Worm (Caenorhabditis elegans) whole organism, L2 larva: ENCODE results near the gene T21B10.3.

Experiments
- R02D3.7 ChIP-seq: fragments of 150-350 bp; optimal IDR thresholded peaks from 2 replicates; lab custom pipeline; 2014; ENCODE audit warnings: missing biosample characterization, missing genetic modification characterization
- ceh-82 ChIP-seq: fragments of 150-350 bp; optimal IDR thresholded peaks from 2 replicates; lab custom pipeline; 2014; ENCODE audit warnings: missing biosample characterization, missing genetic modification characterization
- elt-3 ChIP-seq: sonication (generic microtip); optimal IDR thresholded peaks from 2 replicates; lab custom pipeline; 2017; ENCODE audit warnings: missing biosample characterization, missing genetic modification characterization

DNA sequence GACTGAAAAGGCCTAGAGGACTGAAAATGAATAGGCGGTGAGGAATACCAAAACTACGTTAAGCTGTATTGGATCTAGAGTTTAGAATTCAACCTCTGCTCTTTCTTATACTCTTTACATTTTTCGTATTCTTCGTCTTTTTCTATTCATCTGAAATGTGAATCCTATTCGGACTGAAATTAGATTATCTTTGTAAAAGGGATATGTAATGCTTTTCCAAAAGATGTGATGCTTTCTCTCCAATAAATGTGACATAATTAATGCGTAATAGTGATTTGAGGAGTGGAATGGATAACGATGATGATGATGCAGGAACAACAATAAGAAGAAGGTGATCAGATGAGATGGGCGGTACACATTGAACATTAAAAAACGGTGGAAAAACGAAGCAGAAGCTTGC lies 14.5 kb downstream of the T21B10.3 start:
- TF ChIP-seq R02D3.7 (tag; lab: Kevin White, UChicago) (no peak), elt-3 (tag; lab: Kevin White, UChicago) (no peak), ceh-82 (no peak)
